Worm (Caenorhabditis elegans) whole organism, L2 larva: ENCODE measurements around the gene srsx-32.

Experiments used
- R02D3.7 ChIP-seq: fragments of 150-350 bp; optimal IDR thresholded peaks from 2 replicates; lab custom pipeline; 2014; ENCODE audit warnings: missing biosample characterization, missing genetic modification characterization
- Y55F3AM.14 ChIP-seq: fragments of 200-800 bp; sonication (Bioruptor generic); optimal IDR thresholded peaks from 2 replicates; lab custom pipeline; 2018; ENCODE audit warnings: mild to moderate bottlenecking, missing genetic modification characterization, missing compliant biosample characterization
- ZK546.5 ChIP-seq: sonication (generic microtip); optimal IDR thresholded peaks from 2 replicates; lab custom pipeline; 2017; ENCODE audit warnings: missing biosample characterization, missing genetic modification characterization
- alr-1 ChIP-seq: fragments of 150-350 bp; optimal IDR thresholded peaks from 2 replicates; lab custom pipeline; 2014; ENCODE audit warnings: missing biosample characterization, missing genetic modification characterization
- ama-1 ChIP-seq: fragments of 150-350 bp; optimal IDR thresholded peaks from 2 replicates; lab custom pipeline; 2018; ENCODE audit warnings: inconsistent platforms
- blmp-1 ChIP-seq: sonication (generic microtip); optimal IDR thresholded peaks from 2 replicates; lab custom pipeline; 2017; ENCODE audit warnings: missing genetic modification characterization, mild to moderate bottlenecking, missing compliant biosample characterization, antibody characterized with exemption, moderate library complexity; ENCODE audit not compliant: insufficient read depth
- ceh-16 ChIP-seq: fragments of 150-350 bp; optimal IDR thresholded peaks from 2 replicates; lab custom pipeline; 2014; ENCODE audit warnings: missing biosample characterization, missing genetic modification characterization
- ceh-82 ChIP-seq: fragments of 150-350 bp; optimal IDR thresholded peaks from 2 replicates; lab custom pipeline; 2014; ENCODE audit warnings: missing biosample characterization, missing genetic modification characterization
- dmd-4 ChIP-seq: sonication (generic microtip); optimal IDR thresholded peaks from 2 replicates; lab custom pipeline; 2017; ENCODE audit warnings: missing biosample characterization, missing genetic modification characterization
- elt-1 ChIP-seq: fragments of 150-350 bp; optimal IDR thresholded peaks from 2 replicates; lab custom pipeline; 2014; ENCODE audit warnings: missing biosample characterization, missing genetic modification characterization
- elt-3 ChIP-seq: sonication (generic microtip); optimal IDR thresholded peaks from 2 replicates; lab custom pipeline; 2017; ENCODE audit warnings: missing biosample characterization, missing genetic modification characterization
- gmeb-1 ChIP-seq: fragments of 150-350 bp; optimal IDR thresholded peaks from 2 replicates; lab custom pipeline; 2014; ENCODE audit warnings: missing biosample characterization, missing genetic modification characterization
- lin-13 ChIP-seq: fragments of 150-350 bp; optimal IDR thresholded peaks from 2 replicates; lab custom pipeline; 2014; ENCODE audit warnings: missing biosample characterization, missing genetic modification reagents, missing genetic modification characterization
- lin-39 ChIP-seq: fragments of 150-350 bp; optimal IDR thresholded peaks from 2 replicates; lab custom pipeline; 2014; ENCODE audit warnings: missing biosample characterization, missing genetic modification reagents, missing genetic modification characterization
- lsy-2 ChIP-seq, 2 experiments: fragments of 150-350 bp in 1 of 2; sonication (generic microtip) in 1 of 2; optimal IDR thresholded peaks; 2 replicates each; lab custom pipeline; 2014 to 2017; ENCODE audit warnings: missing biosample characterization in 2 of 2, missing genetic modification characterization in 2 of 2
- mbf-1 ChIP-seq: sonication (generic microtip); optimal IDR thresholded peaks from 2 replicates; lab custom pipeline; 2017; ENCODE audit warnings: missing biosample characterization, missing genetic modification characterization
- nhr-10 ChIP-seq: sonication (generic microtip); optimal IDR thresholded peaks from 2 replicates; lab custom pipeline; 2017; ENCODE audit warnings: missing biosample characterization, missing genetic modification characterization
- nhr-11 ChIP-seq: fragments of 150-350 bp; optimal IDR thresholded peaks from 2 replicates; lab custom pipeline; 2014; ENCODE audit warnings: missing biosample characterization, missing genetic modification characterization
- nhr-12 ChIP-seq: fragments of 150-350 bp; optimal IDR thresholded peaks from 2 replicates; lab custom pipeline; 2014; ENCODE audit warnings: missing biosample characterization, missing genetic modification characterization
- nhr-21 ChIP-seq: fragments of 150-350 bp; optimal IDR thresholded peaks from 2 replicates; lab custom pipeline; 2014; ENCODE audit warnings: missing biosample characterization, missing genetic modification characterization
- nhr-23 ChIP-seq: fragments of 150-350 bp; optimal IDR thresholded peaks from 2 replicates; lab custom pipeline; 2014; ENCODE audit warnings: missing biosample characterization, missing genetic modification reagents, missing genetic modification characterization
- nhr-237 ChIP-seq: fragments of 150-350 bp; optimal IDR thresholded peaks from 2 replicates; lab custom pipeline; 2014; ENCODE audit warnings: missing biosample characterization, missing genetic modification characterization
- nhr-25 ChIP-seq: fragments of 150-350 bp; sonication (generic microtip); optimal IDR thresholded peaks from 3 replicates; lab custom pipeline; 2014; ENCODE audit warnings: missing biosample characterization, missing genetic modification characterization
- nhr-6 ChIP-seq: fragments of 150-350 bp; optimal IDR thresholded peaks from 2 replicates; lab custom pipeline; 2014; ENCODE audit warnings: missing biosample characterization, missing genetic modification characterization
- nhr-77 ChIP-seq: fragments of 150-350 bp; optimal IDR thresholded peaks from 2 replicates; lab custom pipeline; 2014; ENCODE audit warnings: missing biosample characterization, missing genetic modification characterization
- peb-1 ChIP-seq: fragments of 150-350 bp; optimal IDR thresholded peaks from 2 replicates; lab custom pipeline; 2014; ENCODE audit warnings: missing biosample characterization, missing genetic modification characterization
- sem-4 ChIP-seq: fragments of 150-350 bp; optimal IDR thresholded peaks from 2 replicates; lab custom pipeline; 2014; ENCODE audit warnings: missing biosample characterization, missing genetic modification reagents, missing genetic modification characterization
- skn-1 ChIP-seq: sonication (generic microtip); optimal IDR thresholded peaks from 2 replicates; lab custom pipeline; 2017; ENCODE audit warnings: missing biosample characterization, missing genetic modification characterization
- sma-3 ChIP-seq: sonication (generic microtip); optimal IDR thresholded peaks from 2 replicates; lab custom pipeline; 2016; ENCODE audit warnings: missing genetic modification reagents, missing genetic modification characterization, missing compliant biosample characterization
- sma-9 ChIP-seq, 2 experiments: fragments of 150-350 bp in 1 of 2; sonication (generic microtip) in 1 of 2; optimal IDR thresholded peaks; 2 replicates each; lab custom pipeline; 2014 to 2016; ENCODE audit warnings: missing genetic modification characterization in 2 of 2, mild to moderate bottlenecking in 1 of 2, missing biosample characterization in 1 of 2, missing compliant biosample characterization in 1 of 2, missing genetic modification reagents in 1 of 2, moderate library complexity in 1 of 2
- snpc-4 ChIP-seq: fragments of 150-350 bp; optimal IDR thresholded peaks from 2 replicates; lab custom pipeline; 2014; ENCODE audit warnings: missing biosample characterization, missing genetic modification characterization
- unc-39 ChIP-seq: fragments of 150-350 bp; optimal IDR thresholded peaks from 2 replicates; lab custom pipeline; 2014; ENCODE audit warnings: missing biosample characterization, missing genetic modification characterization
- unc-55 ChIP-seq: fragments of 150-350 bp; sonication (generic microtip); optimal IDR thresholded peaks from 3 replicates; lab custom pipeline; 2014; ENCODE audit warnings: missing biosample characterization, missing genetic modification reagents, missing genetic modification characterization
- ztf-1 ChIP-seq: fragments of 200-800 bp; sonication (Bioruptor generic); conservative IDR thresholded peaks from 2 replicates; pipeline ENCODE4 v1.3.6; 2022; ENCODE audit warnings: missing genetic modification characterization, missing compliant biosample characterization
- ztf-4 ChIP-seq: fragments of 150-350 bp; optimal IDR thresholded peaks from 2 replicates; lab custom pipeline; 2014; ENCODE audit warnings: missing biosample characterization, missing genetic modification characterization

srsx-32 gene

ce11 chrV:6982813-6983212 is 34.3 kb upstream of the srsx-32 start, which contains the start of gene nhr-161:
nhr-161 (minus strand) TSS chrV:6982913.
- TF ChIP-seq ceh-16, result no peak
- TF ChIP-seq sem-4 (tag; lab: Kevin White, UChicago), result no peak
- TF ChIP-seq elt-1 (tag; lab: Kevin White, UChicago), result no peak

- TF ChIP-seq nhr-12 (no peak), lin-39 (no peak), gmeb-1 (tag; lab: Kevin White, UChicago) (no peak), unc-39 (no peak), nhr-23 (tag; lab: Kevin White, UChicago) (no peak), elt-3 (no peak), ama-1 (lab: Kevin White, UChicago) (no peak), ceh-82 (tag; lab: Kevin White, UChicago) (no peak), R02D3.7 (tag; lab: Kevin White, UChicago) (no peak), nhr-6 (tag; lab: Kevin White, UChicago) (no peak), ztf-1 (GFP tag; lab: Robert Waterston, UW) (no peak), nhr-10 (tag; lab: Kevin White, UChicago) (no peak), nhr-11 (tag; lab: Kevin White, UChicago) (no peak)
These were observed 31.2 kb upstream of the srsx-32 start, which contains the start of gene nhr-163 for ce11 chrV:6985943-6986342. nhr-163 (minus strand) TSS chrV:6986043.

- TF ChIP-seq lin-13 (GFP tag; lab: Kevin White, UChicago), result no peak
- no peak for TF ChIP-seq nhr-11 (tag; lab: Kevin White, UChicago)
- TF ChIP-seq alr-1 (tag; lab: Kevin White, UChicago), result no peak
- TF ChIP-seq unc-39, result no peak
- TF ChIP-seq ceh-16, result no peak
- no peak for TF ChIP-seq ztf-4 (tag; lab: Kevin White, UChicago)
- no peak for TF ChIP-seq dmd-4 (tag; lab: Kevin White, UChicago)
- TF ChIP-seq ZK546.5 (tag; lab: Kevin White, UChicago), result no peak
- no peak for TF ChIP-seq snpc-4 (tag; lab: Kevin White, UChicago)
- no peak for TF ChIP-seq peb-1
- no peak for TF ChIP-seq skn-1 (tag; lab: Kevin White, UChicago)
- TF ChIP-seq sma-9 (GFP tag; optimal IDR thresholded peaks at IDR 0.05; lab: Kevin White, UChicago), result no peak
- TF ChIP-seq sma-9 (tag; optimal IDR thresholded peaks at IDR 0.05; lab: Kevin White, UChicago), result no peak
- TF ChIP-seq nhr-21 (tag; lab: Kevin White, UChicago), result no peak
- no peak for TF ChIP-seq nhr-12
These were observed 29.5 kb upstream of the srsx-32 start, which contains the start of gene nhr-139 for ce11 chrV:6987673-6988072. nhr-139 (minus strand) TSS chrV:6987773.

- TF ChIP-seq sem-4 (tag; lab: Kevin White, UChicago) (no peak), ceh-16 (no peak), nhr-23 (tag; lab: Kevin White, UChicago) (no peak), mbf-1 (tag; lab: Kevin White, UChicago) (no peak), sma-9 (GFP tag; optimal IDR thresholded peaks at IDR 0.05; lab: Kevin White, UChicago) (no peak), sma-9 (tag; optimal IDR thresholded peaks at IDR 0.05; lab: Kevin White, UChicago) (no peak), nhr-77 (tag; lab: Kevin White, UChicago) (no peak), lin-13 (GFP tag; lab: Kevin White, UChicago) (no peak), ama-1 (lab: Kevin White, UChicago) (no peak), unc-55 (no peak), lin-39 (no peak), gmeb-1 (tag; lab: Kevin White, UChicago) (no peak), peb-1 (no peak), Y55F3AM.14 (no peak), nhr-25 (tag; lab: Kevin White, UChicago) (no peak), lsy-2 (tag; optimal IDR thresholded peaks at IDR 0.05; lab: Kevin White, UChicago) (no peak), nhr-237 (no peak), sma-3 (GFP tag; lab: Kevin White, UChicago) (no peak), blmp-1 (tag; lab: Kevin White, UChicago) (no peak)
These were observed 27.5 kb upstream of the srsx-32 start, which contains the start of gene nhr-140 for ce11 chrV:6989626-6990138. nhr-140 (minus strand) TSS chrV:6989676.
